Worm (Caenorhabditis elegans): Measurements from ENCODE around the gene spp-20.

Gene spp-20

DNA sequence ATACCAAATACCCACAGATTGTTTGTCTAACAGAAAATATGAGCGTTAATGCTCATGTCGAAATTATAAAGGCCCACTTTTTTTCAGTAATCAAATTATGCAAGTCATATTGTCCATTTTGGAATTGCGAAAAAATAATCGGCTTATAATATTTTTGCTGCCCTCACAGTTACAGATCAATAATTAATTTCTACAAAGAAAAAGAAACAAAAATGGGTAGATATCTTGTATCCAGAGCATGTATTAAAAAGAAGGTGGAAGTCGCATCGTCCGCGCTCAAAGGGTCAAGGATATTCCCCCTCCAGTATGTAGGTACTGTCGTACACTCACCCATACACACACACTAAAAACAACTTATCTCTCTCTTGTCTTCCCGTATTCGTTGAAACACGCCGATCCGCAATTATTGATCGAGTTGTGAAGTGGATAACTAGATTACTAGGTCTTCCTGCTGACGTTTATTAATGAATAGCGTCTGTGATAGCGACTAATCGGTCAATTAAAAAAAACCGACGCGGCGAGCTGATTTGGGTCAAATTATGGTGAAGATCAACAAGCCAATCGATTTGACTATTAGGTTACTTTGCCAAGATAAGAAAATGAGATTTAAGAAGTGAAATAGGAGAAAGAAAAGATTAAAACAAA, 44.1 kb downstream of the spp-20 start:
- TF ChIP-seq zag-1 (tag; optimal IDR thresholded peaks at IDR 0.05) (no peak), sma-9 (GFP tag; optimal IDR thresholded peaks at IDR 0.05) (peak; percentile 13), sma-9 (tag; optimal IDR thresholded peaks at IDR 0.05) (no peak), lin-11 (tag; optimal IDR thresholded peaks at IDR 0.05) (no peak), nhr-25 (tag; optimal IDR thresholded peaks at IDR 0.05) (no peak), gmeb-1 (tag; optimal IDR thresholded peaks at IDR 0.05) (no peak), ZK546.5 (tag; optimal IDR thresholded peaks at IDR 0.05) (no peak), nhr-11 (tag; optimal IDR thresholded peaks at IDR 0.05) (no peak), sem-4 (tag; optimal IDR thresholded peaks at IDR 0.05) (no peak), nhr-10 (tag; optimal IDR thresholded peaks at IDR 0.05) (no peak), nhr-21 (tag; optimal IDR thresholded peaks at IDR 0.05) (peak; percentile 37), peb-1 (tag; optimal IDR thresholded peaks at IDR 0.05) (no peak)

DNA sequence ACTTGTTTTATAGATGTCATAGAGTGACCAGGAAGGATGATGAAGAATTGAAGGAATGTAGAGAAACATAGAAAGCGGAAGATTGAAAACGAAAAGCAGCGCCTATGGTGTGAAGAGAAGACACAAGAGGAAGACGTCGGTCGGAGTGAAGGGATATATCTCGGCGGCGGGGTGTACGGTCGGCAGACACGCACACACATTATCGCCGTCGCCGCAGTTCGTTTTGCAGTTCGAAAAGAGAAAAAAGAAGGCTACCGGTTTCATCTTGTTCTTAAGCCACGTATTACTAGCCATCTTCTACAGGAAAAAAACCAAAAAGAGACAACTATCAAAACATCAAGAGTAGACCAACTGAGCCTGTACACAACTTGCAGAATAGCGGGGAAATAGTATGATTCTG, 44.6 kb downstream of the spp-20 start:
- no peak for TF ChIP-seq unc-55 (GFP tag; optimal IDR thresholded peaks at IDR 0.05)
- TF ChIP-seq fos-1 (tag; optimal IDR thresholded peaks at IDR 0.05) = peak; percentile 7
- no peak for TF ChIP-seq crh-2 (tag; optimal IDR thresholded peaks at IDR 0.05)
- peak; percentile 8 for TF ChIP-seq nhr-21 (tag; optimal IDR thresholded peaks at IDR 0.05)
- TF ChIP-seq ceh-82 (tag; optimal IDR thresholded peaks at IDR 0.05) = no peak

DNA sequence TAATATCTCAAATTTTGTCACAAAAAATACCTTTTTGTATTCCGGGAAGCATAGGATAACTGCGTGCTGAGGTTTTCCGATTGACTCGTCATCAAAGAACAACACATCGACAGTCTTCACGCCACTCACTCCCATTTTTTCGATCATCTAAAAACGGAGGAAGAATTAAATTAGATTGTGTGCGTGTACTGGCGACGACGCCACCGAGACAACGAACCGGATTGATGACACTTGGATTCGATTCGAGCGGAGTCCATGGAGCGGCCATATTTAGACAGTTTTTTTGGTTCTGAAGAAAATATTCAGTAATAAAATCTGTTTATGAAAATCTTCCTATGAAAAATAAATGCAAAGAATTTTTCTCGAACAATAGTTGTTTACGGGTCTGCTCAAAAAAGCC, 46.9 kb downstream of the spp-20 start, which contains the start of gene ubh-1:
Gene ubh-1 (minus strand): TSS at position 289 of the 400 bp plus-strand sequence.
- TF ChIP-seq dmd-4 (tag; optimal IDR thresholded peaks at IDR 0.05) (no peak), nhr-23 (tag; optimal IDR thresholded peaks at IDR 0.05) (no peak), R02D3.7 (tag; optimal IDR thresholded peaks at IDR 0.05) (no peak), nhr-77 (tag; optimal IDR thresholded peaks at IDR 0.05) (no peak), zag-1 (tag; optimal IDR thresholded peaks at IDR 0.05) (no peak), sma-3 (GFP tag; optimal IDR thresholded peaks at IDR 0.05) (no peak), sem-4 (tag; optimal IDR thresholded peaks at IDR 0.05) (no peak), elt-1 (tag; optimal IDR thresholded peaks at IDR 0.05) (no peak), lin-13 (GFP tag; optimal IDR thresholded peaks at IDR 0.05) (no peak), lin-11 (tag; optimal IDR thresholded peaks at IDR 0.05) (no peak), mab-5 (tag; optimal IDR thresholded peaks at IDR 0.05) (no peak), Y55F3AM.14 (GFP tag; optimal IDR thresholded peaks at IDR 0.05) (no peak), ZK546.5 (tag; optimal IDR thresholded peaks at IDR 0.05) (no peak), ama-1 (optimal IDR thresholded peaks at IDR 0.05) (no peak), ceh-16 (tag; optimal IDR thresholded peaks at IDR 0.05) (no peak)

DNA sequence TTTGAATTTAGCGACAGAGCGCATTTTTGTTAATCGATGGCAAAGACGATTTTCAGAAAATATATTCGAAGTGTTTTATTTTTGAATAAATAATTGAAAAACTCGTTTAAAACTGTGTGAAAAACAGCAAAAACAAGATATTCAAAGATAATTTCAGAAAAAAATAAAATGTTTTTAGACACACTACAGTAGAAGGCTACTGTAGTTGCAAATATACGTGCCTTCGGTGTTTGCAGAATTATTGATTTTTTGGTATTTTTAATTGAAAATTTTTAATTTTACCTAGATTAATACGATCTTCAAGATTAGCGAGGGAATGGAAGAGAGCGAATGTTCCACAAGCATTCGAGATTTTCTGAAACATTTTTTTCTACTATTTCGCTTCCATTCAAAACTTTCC, 47.4 kb downstream of the spp-20 start:
- TF ChIP-seq lsy-2 (tag; optimal IDR thresholded peaks at IDR 0.05) (peak in 1 of 2 experiments; percentile 10), lin-11 (tag; optimal IDR thresholded peaks at IDR 0.05) (no peak), sem-4 (tag; optimal IDR thresholded peaks at IDR 0.05) (no peak)

DNA sequence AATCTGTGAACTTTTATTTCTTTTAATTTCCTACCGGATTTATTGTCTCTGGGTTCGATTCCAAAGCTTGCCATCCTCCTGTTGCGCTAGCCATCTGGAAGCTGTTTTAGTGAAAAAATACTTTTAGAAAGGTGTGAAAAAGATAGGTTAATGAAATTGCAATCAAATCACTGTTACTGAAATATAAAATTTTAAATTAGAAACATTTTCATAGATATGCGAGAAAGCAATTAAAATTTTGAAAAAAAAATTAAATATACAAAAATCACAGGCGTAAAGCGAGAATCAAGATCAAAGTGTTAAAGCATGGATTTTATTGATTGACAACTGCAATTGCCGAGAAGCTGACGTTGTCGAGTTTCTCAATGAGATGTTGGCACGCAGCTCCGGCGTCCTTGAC, 48.3 kb downstream of the spp-20 start, which contains the start of gene ubh-2:
Gene ubh-2 (minus strand): TSS at position 101 of the 400 bp plus-strand sequence.
- TF ChIP-seq nhr-6 (tag; optimal IDR thresholded peaks at IDR 0.05) = no peak
- TF ChIP-seq sem-4 (tag; optimal IDR thresholded peaks at IDR 0.05) = no peak
- no peak for TF ChIP-seq blmp-1 (tag; optimal IDR thresholded peaks at IDR 0.05; ENCODE audit: insufficient read depth)
- no peak for TF ChIP-seq fos-1 (tag; optimal IDR thresholded peaks at IDR 0.05)
- TF ChIP-seq lin-13 (GFP tag; optimal IDR thresholded peaks at IDR 0.05) = no peak
- TF ChIP-seq ceh-16 (tag; optimal IDR thresholded peaks at IDR 0.05) = no peak
- no peak for TF ChIP-seq F13H6.1 (tag; optimal IDR thresholded peaks at IDR 0.05)
- TF ChIP-seq nhr-11 (tag; optimal IDR thresholded peaks at IDR 0.05) = no peak
- no peak for TF ChIP-seq ztf-4 (tag; optimal IDR thresholded peaks at IDR 0.05)
- no peak for TF ChIP-seq C34F6.9 (tag; optimal IDR thresholded peaks at IDR 0.05)
- TF ChIP-seq mab-5 (tag; optimal IDR thresholded peaks at IDR 0.05) = no peak
- TF ChIP-seq lin-11 (tag; optimal IDR thresholded peaks at IDR 0.05) = no peak
- TF ChIP-seq unc-62 (GFP tag; optimal IDR thresholded peaks at IDR 0.05) = no peak
